Fruit fly (Drosophila melanogaster) S2 (cell line): ENCODE results near the gene Ent3.

Source experiments
- CG8478 ChIP-seq: fragments of >200 bp; optimal IDR thresholded peaks from 2 replicates; lab custom pipeline; 2018
- CTCF ChIP-seq, 2 experiments: fragments of >200 bp; optimal IDR thresholded peaks; 2 replicates each; lab custom pipeline; 2018

DNA sequence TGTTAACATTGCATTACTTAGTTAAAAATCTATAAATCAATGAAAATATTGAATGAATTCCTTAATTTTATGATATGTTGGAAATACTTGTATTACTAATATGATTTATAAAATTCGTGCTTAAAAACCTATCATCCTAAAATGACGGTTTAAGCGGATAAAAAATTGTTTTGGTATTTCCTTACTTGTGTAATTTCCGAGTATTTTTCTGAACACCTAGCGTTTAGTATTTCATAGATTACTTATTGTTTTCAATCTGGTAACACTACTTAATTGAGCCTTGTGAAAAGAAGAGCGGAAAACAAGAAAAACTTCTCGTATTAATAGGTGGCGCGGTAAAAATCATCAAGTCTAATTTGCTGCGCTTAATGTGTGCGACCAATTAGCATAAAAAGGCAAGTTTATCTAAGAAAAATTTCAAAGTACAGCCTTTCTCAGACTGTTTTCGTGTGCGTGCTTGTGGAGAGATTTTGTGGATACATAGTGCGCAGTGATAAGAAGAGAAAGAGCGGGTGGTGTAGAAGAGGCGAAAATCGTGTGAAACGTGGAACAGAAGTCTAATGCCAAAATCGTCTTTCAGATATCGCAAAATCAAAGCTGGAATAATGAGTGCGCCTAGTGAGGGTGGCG, 47.7 kb upstream of the Ent3 start, which contains the start of gene Sap130:
- TF ChIP-seq CG8478 (no peak), CTCF (optimal IDR thresholded peaks at IDR 0.05; lab: Kevin White, UChicago) (peak; percentile 35)
